Fruit fly (Drosophila melanogaster) whole organism, embryonic: ENCODE measurements around the gene Acp26Ab.

Experiments
- Abd-B ChIP-seq: fragments of 200-800 bp; sonication (Bioruptor generic); optimal IDR thresholded peaks from 2 replicates; lab custom pipeline; 2018; ENCODE audit warnings: missing biosample characterization, mild to moderate bottlenecking, missing genetic modification characterization, moderate library complexity
- Atf6 ChIP-seq: fragments of 200-800 bp; sonication (Bioruptor generic); IDR thresholded peaks from 2 replicates; pipeline ENCODE4 v1.3.6; 2022; ENCODE audit warnings: missing biosample characterization, missing genetic modification characterization
- BEAF-32 ChIP-seq: fragments of 200-800 bp; sonication (Bioruptor generic); optimal IDR thresholded peaks from 3 replicates; lab custom pipeline; 2017; ENCODE audit warnings: missing biosample characterization, missing genetic modification characterization, mild to moderate bottlenecking, moderate library complexity, missing genetic modification reagents
- CG12104 ChIP-seq: fragments of 200-800 bp; sonication (Bioruptor generic); optimal IDR thresholded peaks from 3 replicates; lab custom pipeline; 2016; ENCODE audit warnings: missing biosample characterization, missing genetic modification characterization
- CG12299 ChIP-seq: fragments of 200-800 bp; sonication (Bioruptor generic); optimal IDR thresholded peaks from 2 replicates; lab custom pipeline; 2018; ENCODE audit warnings: missing biosample characterization, mild to moderate bottlenecking, missing genetic modification characterization
- CG14860 ChIP-seq: fragments of 200-800 bp; sonication (Bioruptor generic); IDR thresholded peaks from 3 replicates; pipeline ENCODE4 v1.3.6; 2022; ENCODE audit warnings: missing biosample characterization, missing genetic modification characterization; ENCODE audit not compliant: partially characterized antibody
- CG16813 ChIP-seq: fragments of 200-800 bp; sonication (Bioruptor generic); IDR thresholded peaks from 3 replicates; pipeline ENCODE4 v1.3.6; 2022; ENCODE audit warnings: missing biosample characterization, missing genetic modification characterization; ENCODE audit not compliant: partially characterized antibody
- CG17186 ChIP-seq: fragments of 200-800 bp; sonication (Bioruptor generic); optimal IDR thresholded peaks from 3 replicates; lab custom pipeline; 2017; ENCODE audit warnings: missing biosample characterization, missing genetic modification reagents, missing genetic modification characterization
- CG1792 ChIP-seq: fragments of 200-800 bp; sonication (Bioruptor generic); optimal IDR thresholded peaks from 2 replicates; lab custom pipeline; 2016; ENCODE audit warnings: missing biosample characterization, missing genetic modification characterization
- CG18764 ChIP-seq: fragments of 200-800 bp; sonication (Bioruptor generic); optimal IDR thresholded peaks from 3 replicates; lab custom pipeline; 2016; ENCODE audit warnings: missing biosample characterization, missing genetic modification characterization
- CG2712 ChIP-seq: fragments of 200-800 bp; optimal IDR thresholded peaks from 3 replicates; lab custom pipeline; 2019; ENCODE audit warnings: missing biosample characterization, mild to moderate bottlenecking, missing genetic modification characterization, moderate library complexity
- CG32767 ChIP-seq: fragments of 200-800 bp; sonication (Bioruptor generic); IDR thresholded peaks from 2 replicates; pipeline ENCODE4 v1.3.6; 2022; ENCODE audit warnings: missing biosample characterization, missing genetic modification characterization
- CG3995 ChIP-seq: fragments of 200-800 bp; sonication (Bioruptor generic); optimal IDR thresholded peaks from 3 replicates; lab custom pipeline; 2016; ENCODE audit warnings: missing biosample characterization, missing genetic modification characterization
- CG4854 ChIP-seq: fragments of 200-800 bp; sonication (Bioruptor generic); optimal IDR thresholded peaks from 2 replicates; lab custom pipeline; 2016; ENCODE audit warnings: missing biosample characterization, missing genetic modification characterization, inconsistent platforms
- CG5180 ChIP-seq: fragments of 200-800 bp; sonication (Bioruptor generic); optimal IDR thresholded peaks from 3 replicates; lab custom pipeline; 2017; ENCODE audit warnings: missing biosample characterization, missing genetic modification characterization, mild to moderate bottlenecking, moderate library complexity, missing genetic modification reagents
- CG6813 ChIP-seq: fragments of 200-800 bp; sonication (Bioruptor generic); optimal IDR thresholded peaks from 2 replicates; lab custom pipeline; 2017; ENCODE audit warnings: missing biosample characterization, missing genetic modification characterization, mild to moderate bottlenecking, moderate library complexity, missing genetic modification reagents
- CG7271 ChIP-seq: fragments of 200-800 bp; sonication (Bioruptor generic); optimal IDR thresholded peaks from 2 replicates; lab custom pipeline; 2018; ENCODE audit warnings: missing biosample characterization, mild to moderate bottlenecking, missing genetic modification characterization, moderate library complexity
- CG8388 ChIP-seq: fragments of 200-800 bp; sonication (Bioruptor generic); optimal IDR thresholded peaks from 2 replicates; lab custom pipeline; 2019; ENCODE audit warnings: missing biosample characterization, mild to moderate bottlenecking, missing genetic modification characterization, moderate library complexity
- CG9437 ChIP-seq: fragments of 200-800 bp; sonication (Bioruptor generic); optimal IDR thresholded peaks from 2 replicates; lab custom pipeline; 2018; ENCODE audit warnings: missing biosample characterization, mild to moderate bottlenecking, missing genetic modification characterization
- CG9727 ChIP-seq: fragments of 200-800 bp; sonication (Bioruptor generic); optimal IDR thresholded peaks from 3 replicates; lab custom pipeline; 2017; ENCODE audit warnings: missing biosample characterization, mild to moderate bottlenecking, missing genetic modification characterization
- CTCF ChIP-seq: fragments of 200-800 bp; sonication (Bioruptor generic); optimal IDR thresholded peaks from 2 replicates; lab custom pipeline; 2017; ENCODE audit warnings: missing biosample characterization, mild to moderate bottlenecking, missing genetic modification characterization, moderate library complexity
- ERR ChIP-seq: fragments of 200-800 bp; sonication (Bioruptor generic); optimal IDR thresholded peaks from 2 replicates; lab custom pipeline; 2016; ENCODE audit warnings: missing biosample characterization, missing genetic modification characterization
- HHEX ChIP-seq: fragments of 200-800 bp; sonication (Bioruptor generic); optimal IDR thresholded peaks from 3 replicates; lab custom pipeline; 2017; ENCODE audit warnings: missing biosample characterization, mild to moderate bottlenecking, missing genetic modification characterization, missing genetic modification reagents
- NfI ChIP-seq: fragments of 200-800 bp; sonication (Bioruptor generic); optimal IDR thresholded peaks from 3 replicates; lab custom pipeline; 2018; ENCODE audit warnings: missing biosample characterization, mild to moderate bottlenecking, missing genetic modification characterization, moderate library complexity
- Usf ChIP-seq: fragments of 200-800 bp; sonication (Bioruptor generic); optimal IDR thresholded peaks from 2 replicates; lab custom pipeline; 2017; ENCODE audit warnings: missing genotype, missing biosample characterization, missing genetic modification characterization
- chm ChIP-seq: fragments of 200-800 bp; sonication (Bioruptor generic); IDR thresholded peaks from 2 replicates; pipeline ENCODE4 v1.3.6; 2022; ENCODE audit warnings: missing biosample characterization, missing genetic modification characterization
- crol ChIP-seq: fragments of 200-800 bp; sonication (Bioruptor generic); IDR thresholded peaks from 2 replicates; pipeline ENCODE4 v1.3.6; 2022; ENCODE audit warnings: missing biosample characterization, missing genetic modification characterization
- cwo ChIP-seq: fragments of 200-800 bp; sonication (Bioruptor generic); optimal IDR thresholded peaks from 3 replicates; lab custom pipeline; 2017; ENCODE audit warnings: missing biosample characterization, missing genetic modification characterization, mild to moderate bottlenecking, moderate library complexity, missing genetic modification reagents
- dm ChIP-seq: fragments of 200-800 bp; sonication (Bioruptor generic); optimal IDR thresholded peaks from 3 replicates; lab custom pipeline; 2016; ENCODE audit warnings: missing biosample characterization, missing genetic modification characterization
- gce ChIP-seq: fragments of 200-800 bp; sonication (Bioruptor generic); IDR thresholded peaks from 3 replicates; pipeline ENCODE4 v1.3.6; 2022; ENCODE audit warnings: missing biosample characterization, missing genetic modification characterization
- ham ChIP-seq: fragments of 200-800 bp; sonication (Bioruptor generic); IDR thresholded peaks from 2 replicates; pipeline ENCODE4 v1.3.6; 2022; ENCODE audit warnings: missing biosample characterization, missing genetic modification characterization
- hb ChIP-seq: fragments of 200-800 bp; sonication (Bioruptor generic); IDR thresholded peaks from 3 replicates; pipeline ENCODE4 v1.3.6; 2022; ENCODE audit warnings: missing biosample characterization, missing genetic modification characterization; ENCODE audit not compliant: partially characterized antibody
- kah ChIP-seq: fragments of 200-800 bp; sonication (Bioruptor generic); optimal IDR thresholded peaks from 2 replicates; lab custom pipeline; 2018; ENCODE audit warnings: missing biosample characterization, mild to moderate bottlenecking, missing genetic modification characterization
- klu ChIP-seq: fragments of 200-800 bp; sonication (Bioruptor generic); IDR thresholded peaks from 2 replicates; pipeline ENCODE4 v1.3.6; 2022; ENCODE audit warnings: missing biosample characterization, missing genetic modification characterization
- knrl ChIP-seq: fragments of 200-800 bp; sonication (Bioruptor generic); IDR thresholded peaks from 3 replicates; pipeline ENCODE4 v1.3.6; 2022; ENCODE audit warnings: missing biosample characterization, missing genetic modification characterization; ENCODE audit not compliant: partially characterized antibody
- lab ChIP-seq: fragments of 200-800 bp; sonication (Bioruptor generic); optimal IDR thresholded peaks from 3 replicates; lab custom pipeline; 2017; ENCODE audit warnings: missing biosample characterization, missing genetic modification characterization, mild to moderate bottlenecking, moderate library complexity, missing genetic modification reagents
- lbe ChIP-seq: fragments of 200-800 bp; sonication (Bioruptor generic); optimal IDR thresholded peaks from 2 replicates; lab custom pipeline; 2016; ENCODE audit warnings: missing biosample characterization, mild to moderate bottlenecking, missing genetic modification characterization
- lov ChIP-seq, 2 experiments: fragments of 200-800 bp in 1 of 2; fragments of >200 bp in 1 of 2; sonication (Bioruptor generic) in 1 of 2; IDR thresholded peaks in 1 of 2; optimal IDR thresholded peaks in 1 of 2; 2 replicates in 1 of 2; 3 replicates in 1 of 2; pipeline versions ENCODE4 v1.3.6 to Lab custom; 2017 to 2022; ENCODE audit warnings: missing biosample characterization in 1 of 2, missing genetic modification characterization in 1 of 2
- nmo ChIP-seq: fragments of 200-800 bp; sonication (Bioruptor generic); optimal IDR thresholded peaks from 2 replicates; lab custom pipeline; 2018; ENCODE audit warnings: missing biosample characterization, mild to moderate bottlenecking, missing genetic modification characterization, moderate library complexity
- nom ChIP-seq: fragments of 200-800 bp; sonication (Bioruptor generic); optimal IDR thresholded peaks from 2 replicates; lab custom pipeline; 2017; ENCODE audit warnings: missing biosample characterization, missing genetic modification characterization, mild to moderate bottlenecking, moderate library complexity, missing genetic modification reagents
- pita ChIP-seq: fragments of 200-800 bp; sonication (Bioruptor generic); optimal IDR thresholded peaks from 2 replicates; lab custom pipeline; 2017; ENCODE audit warnings: missing biosample characterization, mild to moderate bottlenecking, missing genetic modification characterization
- pnt ChIP-seq: fragments of 200-800 bp; sonication (Bioruptor generic); optimal IDR thresholded peaks from 3 replicates; lab custom pipeline; 2016; ENCODE audit warnings: missing biosample characterization, missing genetic modification characterization
- prd ChIP-seq, 3 experiments: fragments of >200 bp in 2 of 3; fragments of 200-800 bp in 1 of 3; sonication (Bioruptor generic) in 1 of 3; optimal IDR thresholded peaks in 2 of 3; IDR thresholded peaks in 1 of 3; 2 replicates in 2 of 3; 3 replicates in 1 of 3; pipeline versions ENCODE4 v1.3.6 to Lab custom; 2017 to 2022; ENCODE audit warnings: missing biosample characterization in 1 of 3, missing genetic modification characterization in 1 of 3
- pzg ChIP-seq: fragments of 200-800 bp; sonication (Bioruptor generic); optimal IDR thresholded peaks from 3 replicates; lab custom pipeline; 2018; ENCODE audit warnings: missing biosample characterization, mild to moderate bottlenecking, missing genetic modification characterization, moderate library complexity
- trh ChIP-seq: fragments of 200-800 bp; sonication (Bioruptor generic); optimal IDR thresholded peaks from 2 replicates; lab custom pipeline; 2016; ENCODE audit warnings: missing biosample characterization, missing genetic modification characterization
- unc-4 ChIP-seq: fragments of 200-800 bp; sonication (Bioruptor generic); IDR thresholded peaks from 2 replicates; pipeline ENCODE4 v1.3.6; 2022; ENCODE audit warnings: missing biosample characterization, missing genetic modification characterization; ENCODE audit not compliant: partially characterized antibody

The Acp26Ab gene

DNA sequence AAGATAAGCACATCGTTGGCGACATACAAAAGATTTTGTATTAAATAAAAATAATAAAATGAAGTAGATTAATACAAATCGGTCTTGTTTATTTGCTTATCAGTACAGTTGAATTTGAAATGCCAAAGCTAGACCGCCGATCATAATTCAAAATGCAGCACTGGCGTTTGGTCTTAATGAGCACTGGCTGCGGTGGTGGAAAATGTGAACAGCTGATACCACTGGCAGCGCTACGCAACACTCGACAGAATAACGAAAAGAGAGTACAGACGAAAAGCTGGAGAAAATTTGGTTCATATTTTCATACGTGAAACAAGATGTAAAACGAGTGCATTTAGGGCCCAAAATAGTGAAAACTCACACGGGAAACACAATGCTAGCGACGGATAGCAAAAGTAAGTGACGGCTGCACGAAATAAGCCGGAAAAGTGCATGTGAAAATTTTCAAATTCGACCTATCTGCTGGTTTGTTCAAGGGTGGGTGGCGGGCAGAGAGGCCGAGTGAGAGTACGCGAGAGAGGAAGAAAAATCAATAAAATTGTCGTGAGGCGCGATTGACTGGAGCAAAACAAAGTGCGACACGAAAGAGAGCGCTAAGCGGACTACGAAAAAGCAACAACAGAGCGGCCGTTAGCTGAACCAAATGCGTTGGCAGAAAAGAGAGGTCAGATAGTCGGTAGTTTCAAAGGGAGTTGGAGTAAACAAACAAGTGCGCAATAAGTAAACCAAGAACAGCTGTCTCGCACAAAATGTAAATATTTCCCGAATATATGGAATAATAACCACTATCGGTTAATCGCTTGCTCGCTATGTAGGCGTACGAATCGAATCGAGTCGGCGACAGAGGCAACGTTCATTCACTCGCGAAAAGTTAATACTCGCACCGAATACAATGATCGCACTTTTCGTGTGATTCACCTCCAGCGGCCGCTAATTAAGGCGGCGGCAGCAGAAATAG lies 14.5 kb upstream of the Acp26Ab start, which contains the start of gene bchs (continued):
- TF ChIP-seq gce (GFP tag; lab: Robert Waterston, UW) (peak; percentile 93), CG16813 (GFP tag; lab: Robert Waterston, UW) (peak; percentile 27; the same call in 1 of the 3 replicates), knrl (0 out of 3 replicates have a peak, but pooled peaks have one; percentile 9), lov (optimal IDR thresholded peaks at IDR 0.05; lab: Kevin White, UChicago) (no peak), lov (GFP tag; IDR thresholded peaks at IDR 0.05; lab: Robert Waterston, UW) (peak; percentile 88), CG1792 (GFP tag; lab: Kevin White, UChicago) (peak; percentile 91), pzg (GFP tag; lab: Kevin White, UChicago) (peak; percentile 84), CG12299 (tag; lab: Kevin White, UChicago) (peak; percentile 91), CG9727 (GFP tag; lab: Kevin White, UChicago) (peak; percentile 89), CG32767 (GFP tag; lab: Robert Waterston, UW) (peak; percentile 69; the same call in 1 of the 2 replicates), CG7271 (tag; lab: Kevin White, UChicago) (peak; percentile 24), CG4854 (GFP tag; lab: Kevin White, UChicago) (no peak), dm (GFP tag; lab: Kevin White, UChicago) (peak; percentile 61), CG9437 (GFP tag; lab: Kevin White, UChicago) (no peak), prd (optimal IDR thresholded peaks at IDR 0.05; lab: Kevin White, UChicago) (no peak), prd (GFP tag; IDR thresholded peaks at IDR 0.05; lab: Robert Waterston, UW) (peak; percentile 61; the same call in 2 of the 3 replicates), nmo (GFP tag; lab: Kevin White, UChicago) (peak; percentile 35), ERR (GFP tag; lab: Kevin White, UChicago) (peak; percentile 75), BEAF-32 (GFP tag; lab: Kevin White, UChicago) (peak; percentile 33), lbe (GFP tag; lab: Kevin White, UChicago) (no peak), nom (GFP tag; lab: Kevin White, UChicago) (no peak), CG8388 (GFP tag; lab: Kevin White, UChicago) (peak; percentile 65), NfI (GFP tag; lab: Kevin White, UChicago) (peak; percentile 82), hb (GFP tag; lab: Robert Waterston, UW) (no peak), ham (GFP tag; lab: Robert Waterston, UW) (no peak), Atf6 (GFP tag; lab: Robert Waterston, UW) (peak; percentile 90), CG6813 (GFP tag; lab: Kevin White, UChicago) (peak; percentile 99), unc-4 (peak; percentile 18; the same call in 1 of the 2 replicates), CG2712 (tag; lab: Kevin White, UChicago) (no peak), CG17186 (peak; percentile 67), CG5180 (GFP tag; lab: Kevin White, UChicago) (peak; percentile 87), klu (no peak), Usf (GFP tag; lab: Kevin White, UChicago) (no peak), chm (GFP tag; lab: Robert Waterston, UW) (peak; percentile 96), trh (peak; percentile 83), CG18764 (GFP tag; lab: Kevin White, UChicago) (no peak), cwo (GFP tag; lab: Kevin White, UChicago) (peak; percentile 86), CG12104 (GFP tag; lab: Kevin White, UChicago) (peak; percentile 74), HHEX (GFP tag; lab: Kevin White, UChicago) (peak; percentile 95), lab (GFP tag; lab: Kevin White, UChicago) (peak; percentile 98), pita (GFP tag; lab: Kevin White, UChicago) (no peak), CG3995 (no peak), kah (GFP tag; lab: Kevin White, UChicago) (peak; percentile 95), Abd-B (GFP tag; lab: Kevin White, UChicago) (no peak), crol (GFP tag; lab: Robert Waterston, UW) (peak; percentile 87), CG14860 (no peak), pnt (GFP tag; lab: Kevin White, UChicago) (peak; percentile 78), CTCF (GFP tag; lab: Kevin White, UChicago) (peak; percentile 60)
